Worm (Caenorhabditis elegans) whole organism, L4/young adult: ENCODE results near the gene C34D1.4.

Experiments
- W03F9.2 ChIP-seq: fragments of 150-350 bp; optimal IDR thresholded peaks from 2 replicates; lab custom pipeline; 2014; ENCODE audit warnings: missing biosample characterization, missing genetic modification characterization
- dao-5 ChIP-seq: sonication (generic microtip); optimal IDR thresholded peaks from 2 replicates; lab custom pipeline; 2016; ENCODE audit warnings: missing genotype, missing genetic modification characterization, moderate library complexity, missing compliant biosample characterization
- him-1 ChIP-seq: sonication (generic microtip); optimal IDR thresholded peaks from 2 replicates; lab custom pipeline; 2016; ENCODE audit warnings: missing genotype, missing genetic modification reagents, missing genetic modification characterization, missing compliant biosample characterization

C34D1.4 gene

ce11 chrV:13221066-13221465 lies 38.0 kb downstream of the C34D1.4 start:
- TF ChIP-seq dao-5 (no peak), him-1 (no peak), W03F9.2 (tag; lab: Kevin White, UChicago) (no peak)

ce11 chrV:13212584-13212983 lies 46.5 kb downstream of the C34D1.4 start:
- TF ChIP-seq dao-5 (no peak), W03F9.2 (tag; lab: Kevin White, UChicago) (no peak), him-1 (no peak)

- TF ChIP-seq W03F9.2 (tag; lab: Kevin White, UChicago) (no peak), him-1 (no peak), dao-5 (no peak)
Observed at ce11 chrV:13209567-13209966, 49.5 kb downstream of the C34D1.4 start, which contains the start of gene F57B1.6. TSS of gene F57B1.6 (plus strand) at chrV:13209645.

ce11 chrV:13207426-13207825 lies 51.7 kb downstream of the C34D1.4 start, which contains the start of gene F57B1.5:
TSS of gene F57B1.5 (plus strand) at chrV:13207726.
- TF ChIP-seq him-1 = no peak
- TF ChIP-seq dao-5 = no peak
- TF ChIP-seq W03F9.2 (tag; lab: Kevin White, UChicago) = no peak
